Worm (Caenorhabditis elegans) whole organism, L1 larva: Measurements from ENCODE around the gene ugt-56.

Source experiments
- C04F5.9 ChIP-seq: sonication (generic microtip); optimal IDR thresholded peaks from 2 replicates; lab custom pipeline; 2016; ENCODE audit warnings: missing genetic modification characterization, missing compliant biosample characterization
- C16A3.4 ChIP-seq: fragments of 150-350 bp; optimal IDR thresholded peaks from 2 replicates; lab custom pipeline; 2014; ENCODE audit warnings: missing biosample characterization, missing genetic modification characterization
- C34B4.2 ChIP-seq: sonication (generic microtip); optimal IDR thresholded peaks from 2 replicates; lab custom pipeline; 2017; ENCODE audit warnings: mild to moderate bottlenecking, missing genetic modification characterization, missing compliant biosample characterization
- aly-2 ChIP-seq: fragments of 150-350 bp; optimal IDR thresholded peaks from 2 replicates; lab custom pipeline; 2014; ENCODE audit warnings: missing biosample characterization, missing genetic modification characterization
- ama-1 ChIP-seq: fragments of 150-350 bp; optimal IDR thresholded peaks from 2 replicates; lab custom pipeline; 2014
- blmp-1 ChIP-seq: fragments of 150-350 bp; optimal IDR thresholded peaks from 2 replicates; lab custom pipeline; 2014; ENCODE audit warnings: missing biosample characterization, missing genetic modification characterization
- ceh-82 ChIP-seq, 3 experiments: fragments of 150-350 bp in 1 of 3; sonication (generic microtip) in 2 of 3; optimal IDR thresholded peaks; 2 replicates each; lab custom pipeline; 2014 to 2017; ENCODE audit warnings: missing biosample characterization in 3 of 3, missing genetic modification characterization in 3 of 3
- ceh-90 ChIP-seq: sonication (generic microtip); optimal IDR thresholded peaks from 2 replicates; lab custom pipeline; 2016; ENCODE audit warnings: missing genetic modification characterization, missing compliant biosample characterization
- dpl-1 ChIP-seq, 3 experiments: fragments of 150-350 bp in 2 of 3; sonication (generic microtip) in 1 of 3; optimal IDR thresholded peaks; 2 replicates each; lab custom pipeline; 2014 to 2017; ENCODE audit warnings: missing biosample characterization in 3 of 3, missing genetic modification characterization in 3 of 3, missing genetic modification reagents in 3 of 3
- dsc-1 ChIP-seq: sonication (generic microtip); optimal IDR thresholded peaks from 2 replicates; lab custom pipeline; 2016; ENCODE audit warnings: mild to moderate bottlenecking, missing genetic modification characterization, missing compliant biosample characterization
- efl-1 ChIP-seq, 4 experiments: fragments of 150-350 bp; optimal IDR thresholded peaks in 3 of 4; peaks in 1 of 4; 1 replicate in 1 of 4; 2 replicates in 3 of 4; lab custom pipeline; 2014; ENCODE audit warnings: missing biosample characterization in 2 of 4, missing genetic modification characterization in 2 of 4, missing genetic modification reagents in 2 of 4
- egl-27 ChIP-seq, 2 experiments: fragments of 150-350 bp in 1 of 2; sonication (generic microtip); optimal IDR thresholded peaks; 3 replicates each; lab custom pipeline; 2017 to 2018; ENCODE audit warnings: missing biosample characterization in 2 of 2, missing genetic modification characterization in 2 of 2, missing genetic modification reagents in 2 of 2
- elt-2 ChIP-seq: sonication (generic microtip); optimal IDR thresholded peaks from 2 replicates; lab custom pipeline; 2016; ENCODE audit warnings: missing genetic modification characterization, mild to moderate bottlenecking, inconsistent platforms, missing compliant biosample characterization, missing genetic modification reagents
- elt-3 ChIP-seq, 6 experiments: fragments of 150-350 bp in 1 of 6; sonication (generic microtip); optimal IDR thresholded peaks; 2 replicates each; lab custom pipeline; 2017 to 2018; ENCODE audit warnings: missing biosample characterization in 6 of 6, missing genetic modification characterization in 6 of 6, inconsistent platforms in 1 of 6
- fkh-8 ChIP-seq: sonication (generic microtip); optimal IDR thresholded peaks from 2 replicates; lab custom pipeline; 2016; ENCODE audit warnings: mild to moderate bottlenecking, missing genetic modification characterization, missing compliant biosample characterization
- fos-1 ChIP-seq: fragments of 150-350 bp; optimal IDR thresholded peaks from 2 replicates; lab custom pipeline; 2014; ENCODE audit warnings: missing biosample characterization, missing genetic modification characterization
- grh-1 ChIP-seq: fragments of 200-800 bp; sonication (Bioruptor generic); IDR thresholded peaks from 2 replicates; pipeline ENCODE4 v1.3.6; 2022; ENCODE audit warnings: missing genetic modification reagents, missing genetic modification characterization, missing compliant biosample characterization
- hlh-4 ChIP-seq: sonication (generic microtip); optimal IDR thresholded peaks from 2 replicates; lab custom pipeline; 2016; ENCODE audit warnings: mild to moderate bottlenecking, missing genetic modification characterization, missing compliant biosample characterization
- hpl-2 ChIP-seq: fragments of 150-350 bp; optimal IDR thresholded peaks from 2 replicates; lab custom pipeline; 2014; ENCODE audit warnings: missing biosample characterization, missing genetic modification reagents, missing genetic modification characterization
- irx-1 ChIP-seq: sonication (generic microtip); optimal IDR thresholded peaks from 2 replicates; lab custom pipeline; 2016; ENCODE audit warnings: missing genetic modification characterization, missing compliant biosample characterization
- jun-1 ChIP-seq: fragments of 150-350 bp; optimal IDR thresholded peaks from 2 replicates; lab custom pipeline; 2014; ENCODE audit warnings: missing biosample characterization, missing genetic modification reagents, missing genetic modification characterization
- lin-14 ChIP-seq: fragments of 200-800 bp; sonication (Bioruptor generic); optimal IDR thresholded peaks from 2 replicates; lab custom pipeline; 2018; ENCODE audit warnings: mild to moderate bottlenecking, missing genetic modification characterization, moderate library complexity, missing compliant biosample characterization
- lin-15B ChIP-seq: fragments of 150-350 bp; sonication (generic microtip); optimal IDR thresholded peaks from 3 replicates; lab custom pipeline; 2014; ENCODE audit warnings: missing biosample characterization, missing genetic modification characterization
- lin-39 ChIP-seq: fragments of 150-350 bp; optimal IDR thresholded peaks from 2 replicates; lab custom pipeline; 2014; ENCODE audit warnings: missing biosample characterization, missing genetic modification reagents, missing genetic modification characterization
- lir-3 ChIP-seq: sonication (generic microtip); optimal IDR thresholded peaks from 2 replicates; lab custom pipeline; 2016; ENCODE audit warnings: mild to moderate bottlenecking, missing genetic modification characterization, moderate library complexity, missing compliant biosample characterization; ENCODE audit not compliant: poor library complexity
- lsy-2 ChIP-seq, 2 experiments: fragments of 150-350 bp; optimal IDR thresholded peaks; 2 replicates each; lab custom pipeline; 2014; ENCODE audit warnings: missing biosample characterization in 2 of 2, missing genetic modification characterization in 2 of 2
- mdl-1 ChIP-seq, 2 experiments: fragments of 150-350 bp; optimal IDR thresholded peaks; 2 replicates each; lab custom pipeline; 2014 to 2017; ENCODE audit warnings: missing biosample characterization in 2 of 2, missing genetic modification characterization in 2 of 2, inconsistent platforms in 1 of 2
- mep-1 ChIP-seq: fragments of 150-350 bp; optimal IDR thresholded peaks from 2 replicates; lab custom pipeline; 2014; ENCODE audit warnings: missing biosample characterization, missing genetic modification characterization
- nhr-11 ChIP-seq: fragments of 150-350 bp; optimal IDR thresholded peaks from 2 replicates; lab custom pipeline; 2014; ENCODE audit warnings: missing biosample characterization, missing genetic modification characterization
- nhr-19 ChIP-seq: fragments of 200-800 bp; sonication (Bioruptor generic); conservative IDR thresholded peaks from 2 replicates; pipeline ENCODE4 v1.3.6; 2022; ENCODE audit warnings: missing genetic modification characterization, missing compliant biosample characterization
- nhr-20 ChIP-seq: sonication (generic microtip); optimal IDR thresholded peaks from 2 replicates; lab custom pipeline; 2016; ENCODE audit warnings: mild to moderate bottlenecking, missing genetic modification characterization, missing compliant biosample characterization
- nhr-47 ChIP-seq: sonication (generic microtip); optimal IDR thresholded peaks from 2 replicates; lab custom pipeline; 2016; ENCODE audit warnings: mild to moderate bottlenecking, missing genetic modification characterization, moderate library complexity, missing compliant biosample characterization
- nhr-71 ChIP-seq: sonication (generic microtip); optimal IDR thresholded peaks from 2 replicates; lab custom pipeline; 2016; ENCODE audit warnings: mild to moderate bottlenecking, missing genetic modification characterization, moderate library complexity, missing compliant biosample characterization
- nhr-77 ChIP-seq: fragments of 150-350 bp; optimal IDR thresholded peaks from 2 replicates; lab custom pipeline; 2014; ENCODE audit warnings: missing biosample characterization, missing genetic modification characterization
- nhr-84 ChIP-seq: sonication (generic microtip); optimal IDR thresholded peaks from 2 replicates; lab custom pipeline; 2017; ENCODE audit warnings: missing biosample characterization, missing genetic modification characterization
- nhr-85 ChIP-seq: sonication (generic microtip); peaks from one replicate; lab custom pipeline; 2016; ENCODE audit warnings: missing genetic modification characterization, inconsistent platforms, missing compliant biosample characterization
- nhr-90 ChIP-seq: sonication (generic microtip); optimal IDR thresholded peaks from 2 replicates; lab custom pipeline; 2016; ENCODE audit warnings: mild to moderate bottlenecking, missing genetic modification characterization, missing compliant biosample characterization; ENCODE audit not compliant: poor library complexity
- skn-1 ChIP-seq: fragments of 150-350 bp; optimal IDR thresholded peaks from 2 replicates; lab custom pipeline; 2014; ENCODE audit warnings: missing biosample characterization, missing genetic modification characterization
- snu-23 ChIP-seq: sonication (generic microtip); optimal IDR thresholded peaks from 2 replicates; lab custom pipeline; 2016; ENCODE audit warnings: missing genetic modification characterization, missing compliant biosample characterization
- sox-4 ChIP-seq: sonication (generic microtip); optimal IDR thresholded peaks from 2 replicates; lab custom pipeline; 2016; ENCODE audit warnings: missing genetic modification characterization, missing compliant biosample characterization
- swsn-7 ChIP-seq: sonication (generic microtip); optimal IDR thresholded peaks from 2 replicates; lab custom pipeline; 2016; ENCODE audit warnings: missing genetic modification characterization, missing compliant biosample characterization
- tbx-2 ChIP-seq: sonication (generic microtip); optimal IDR thresholded peaks from 2 replicates; lab custom pipeline; 2016; ENCODE audit warnings: missing genetic modification characterization, missing compliant biosample characterization
- unc-130 ChIP-seq: fragments of 150-350 bp; optimal IDR thresholded peaks from 2 replicates; lab custom pipeline; 2017; ENCODE audit warnings: missing biosample characterization, missing genetic modification characterization, inconsistent platforms
- unc-98 ChIP-seq: fragments of 200-800 bp; sonication (Bioruptor generic); IDR thresholded peaks from 2 replicates; pipeline ENCODE4 v1.3.6; 2022; ENCODE audit warnings: missing genetic modification characterization, missing compliant biosample characterization
- xbp-1 ChIP-seq: sonication (generic microtip); optimal IDR thresholded peaks from 2 replicates; lab custom pipeline; 2016; ENCODE audit warnings: missing genetic modification characterization, missing compliant biosample characterization
- zag-1 ChIP-seq: fragments of 150-350 bp; optimal IDR thresholded peaks from 2 replicates; lab custom pipeline; 2014; ENCODE audit warnings: missing biosample characterization, missing genetic modification characterization
- zip-4 ChIP-seq: fragments of 200-800 bp; sonication (Bioruptor generic); optimal IDR thresholded peaks from 2 replicates; lab custom pipeline; 2018; ENCODE audit warnings: mild to moderate bottlenecking, missing genetic modification characterization, moderate library complexity, missing compliant biosample characterization

Gene ugt-56

DNA sequence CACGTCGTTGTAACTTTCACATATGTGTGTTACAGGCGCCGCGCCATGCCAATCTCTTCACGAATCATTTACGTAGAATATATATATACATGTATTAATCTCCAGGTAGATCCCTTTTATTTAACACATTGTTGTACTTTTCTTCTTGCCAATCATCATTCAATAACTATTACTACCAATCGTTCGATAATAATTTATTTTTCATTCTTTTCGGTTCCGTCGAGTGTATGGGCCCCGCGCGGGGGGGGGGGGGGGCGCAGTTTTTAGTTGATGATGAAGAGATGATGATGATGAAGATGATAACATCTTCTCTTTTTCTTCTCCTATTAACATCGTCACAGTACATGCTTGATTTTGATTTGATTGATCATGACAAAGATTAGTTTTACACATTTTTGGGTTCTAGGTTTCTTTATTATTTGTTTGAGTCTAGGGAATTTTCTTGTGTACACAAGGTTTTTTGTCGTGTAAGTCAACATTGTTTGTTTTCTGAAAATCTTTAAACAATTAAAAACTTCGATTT lies 40.5 kb downstream of the ugt-56 start:
- TF ChIP-seq elt-2 (tag; lab: Kevin White, UChicago) = no peak
- TF ChIP-seq nhr-90 (tag; lab: Kevin White, UChicago) = no peak
- no peak for TF ChIP-seq hpl-2
- no peak for TF ChIP-seq C04F5.9 (tag; lab: Kevin White, UChicago)
- peak in 2 of 6 experiments; percentile 6 to 23 for TF ChIP-seq elt-3 (tag; optimal IDR thresholded peaks at IDR 0.05; lab: Kevin White, UChicago)
- no peak for TF ChIP-seq efl-1 (optimal IDR thresholded peaks at IDR 0.05; lab: Kevin White, UChicago)
- TF ChIP-seq efl-1 (GFP tag; optimal IDR thresholded peaks at IDR 0.05 in 1 of 2; lab: Kevin White, UChicago) = peak in 1 of 2 experiments; percentile 36
- no peak for TF ChIP-seq snu-23 (GFP tag; lab: Kevin White, UChicago)
- TF ChIP-seq mep-1 = no peak
- TF ChIP-seq jun-1 (tag; lab: Kevin White, UChicago) = no peak
- peak; percentile 46 for TF ChIP-seq nhr-20 (tag; lab: Kevin White, UChicago)
- TF ChIP-seq nhr-19 (GFP tag; lab: Robert Waterston, UW) = 0 out of 2 replicates have a peak, but pooled peaks have one; percentile 7
- TF ChIP-seq lin-14 = peak; percentile 35
- no peak for TF ChIP-seq aly-2 (tag; lab: Kevin White, UChicago)
- TF ChIP-seq nhr-71 (tag; lab: Kevin White, UChicago) = peak; percentile 15
- no peak for TF ChIP-seq nhr-84
- TF ChIP-seq nhr-85 (tag; lab: Kevin White, UChicago) = peak; percentile 90
- peak; percentile 53 for TF ChIP-seq blmp-1 (tag; lab: Kevin White, UChicago)

DNA sequence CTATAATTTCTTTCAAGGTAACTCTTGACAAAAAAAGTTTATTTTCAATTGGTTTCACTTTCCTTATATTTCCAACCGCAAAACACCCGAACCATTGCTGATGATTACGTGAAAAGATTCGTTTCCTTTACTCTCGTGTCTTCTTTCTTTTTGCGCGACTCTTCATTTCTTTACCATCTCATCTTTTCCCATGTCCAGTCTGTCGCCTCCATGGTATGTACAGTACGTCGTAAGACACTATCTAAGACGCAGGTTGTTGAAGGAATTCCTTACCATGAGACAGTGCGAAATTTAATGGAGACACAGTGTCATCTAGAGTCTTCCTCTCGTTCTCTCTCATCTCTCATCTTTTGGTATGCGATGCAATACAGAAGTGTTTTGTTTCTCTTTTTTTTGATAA lies 41.4 kb downstream of the ugt-56 start:
- peak; percentile 47 to 54 for TF ChIP-seq egl-27 (tag; optimal IDR thresholded peaks at IDR 0.05; lab: Kevin White, UChicago)
- TF ChIP-seq C16A3.4 (tag; lab: Kevin White, UChicago) = peak; percentile 76
- peak; percentile 35 for TF ChIP-seq nhr-47
- peak; percentile 81 for TF ChIP-seq nhr-20 (tag; lab: Kevin White, UChicago)
- no peak for TF ChIP-seq dsc-1 (tag; lab: Kevin White, UChicago)
- TF ChIP-seq nhr-85 (tag; lab: Kevin White, UChicago) = peak; percentile 96
- TF ChIP-seq grh-1 (GFP tag; lab: Robert Waterston, UW) = peak; percentile 61; the same call in 1 of the 2 replicates
- TF ChIP-seq nhr-11 (tag; lab: Kevin White, UChicago) = no peak
- TF ChIP-seq fos-1 = peak; percentile 62
- no peak for TF ChIP-seq hlh-4
- peak; percentile 77 for TF ChIP-seq jun-1 (tag; lab: Kevin White, UChicago)
- peak; percentile 56 to 85 for TF ChIP-seq lsy-2 (tag; optimal IDR thresholded peaks at IDR 0.05; lab: Kevin White, UChicago)
- TF ChIP-seq blmp-1 (tag; lab: Kevin White, UChicago) = peak; percentile 97
- peak; percentile 10 to 57 (median 16) for TF ChIP-seq dpl-1 (GFP tag; optimal IDR thresholded peaks at IDR 0.05; lab: Kevin White, UChicago)
- TF ChIP-seq sox-4 (tag; lab: Kevin White, UChicago) = no peak
- TF ChIP-seq hpl-2 = no peak
- peak; percentile 60 for TF ChIP-seq skn-1
- no peak for TF ChIP-seq unc-98 (GFP tag; lab: Robert Waterston, UW)
- TF ChIP-seq lin-39 (tag; lab: Kevin White, UChicago) = no peak
- TF ChIP-seq C34B4.2 (tag; lab: Kevin White, UChicago) = no peak
- peak; percentile 84 for TF ChIP-seq lin-14
- no peak for TF ChIP-seq ceh-90 (tag; lab: Kevin White, UChicago)
- TF ChIP-seq irx-1 (tag; lab: Kevin White, UChicago) = peak; percentile 49
- TF ChIP-seq elt-2 (tag; lab: Kevin White, UChicago) = peak; percentile 43
- TF ChIP-seq mep-1 = peak; percentile 73
- TF ChIP-seq nhr-90 (tag; lab: Kevin White, UChicago) = peak; percentile 77
- peak; percentile 58 to 72 for TF ChIP-seq efl-1 (optimal IDR thresholded peaks at IDR 0.05; lab: Kevin White, UChicago)
- peak; percentile 3 to 91 for TF ChIP-seq efl-1 (GFP tag; optimal IDR thresholded peaks at IDR 0.05 in 1 of 2; lab: Kevin White, UChicago)
- peak; percentile 35 for TF ChIP-seq ama-1 (lab: Kevin White, UChicago)
- peak; percentile 64 for TF ChIP-seq nhr-77 (tag; lab: Kevin White, UChicago)
- peak; percentile 50 for TF ChIP-seq unc-130 (tag; lab: Kevin White, UChicago)
- no peak for TF ChIP-seq zip-4 (GFP tag; lab: Kevin White, UChicago)
- TF ChIP-seq lin-15B = no peak
- TF ChIP-seq ceh-82 (tag; optimal IDR thresholded peaks at IDR 0.05; lab: Kevin White, UChicago) = peak; percentile 5 to 28 (median 19)
- TF ChIP-seq snu-23 (GFP tag; lab: Kevin White, UChicago) = peak; percentile 76
- TF ChIP-seq fkh-8 (tag; lab: Kevin White, UChicago) = no peak
- peak; percentile 49 for TF ChIP-seq tbx-2 (tag; lab: Kevin White, UChicago)
- TF ChIP-seq mdl-1 (tag; optimal IDR thresholded peaks at IDR 0.05; lab: Kevin White, UChicago) = peak in 1 of 2 experiments; percentile 84
- TF ChIP-seq elt-3 (tag; optimal IDR thresholded peaks at IDR 0.05; lab: Kevin White, UChicago) = peak in 3 of 6 experiments; percentile 83 to 92 (median 89)
- no peak for TF ChIP-seq zag-1 (tag; lab: Kevin White, UChicago)
- peak; percentile 43 for TF ChIP-seq lir-3
- TF ChIP-seq swsn-7 (tag; lab: Kevin White, UChicago) = peak; percentile 37
- TF ChIP-seq xbp-1 (tag; lab: Kevin White, UChicago) = peak; percentile 18
- peak; percentile 81 for TF ChIP-seq nhr-71 (tag; lab: Kevin White, UChicago)
